Fruit fly (Drosophila melanogaster): Measurements from ENCODE around the gene Bin1.

The Bin1 gene

DNA sequence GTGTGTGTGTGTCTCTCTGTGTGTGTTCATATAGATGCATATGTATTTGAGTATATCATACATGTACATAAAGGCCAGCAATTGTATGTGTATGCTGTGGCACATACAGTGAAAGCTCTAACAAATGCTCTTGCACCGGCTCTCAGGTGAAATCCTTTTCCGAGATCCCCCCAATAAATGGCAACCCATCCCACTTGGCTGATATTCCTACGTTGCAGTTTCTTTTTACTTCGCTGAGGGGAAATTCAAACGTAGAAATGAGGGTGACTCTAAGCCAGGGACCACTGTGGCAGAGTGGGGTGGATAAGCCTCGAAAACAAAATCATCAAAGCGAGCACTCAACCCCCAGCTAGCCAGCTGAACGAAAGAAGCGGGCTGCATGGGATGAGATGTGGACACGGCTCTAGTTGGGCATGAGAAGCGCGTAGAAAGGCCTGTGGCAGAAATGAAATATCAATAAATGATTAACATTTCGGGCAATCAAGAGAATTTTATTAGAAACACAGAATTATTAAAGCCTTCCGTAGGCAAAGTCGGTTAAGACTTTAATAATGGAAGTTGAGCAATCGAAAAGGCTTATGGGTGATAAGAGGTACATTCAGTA is 33.0 kb upstream of the Bin1 start (continued):
- peak; percentile 99 for TF ChIP-seq Ravus (GFP tag; IDR thresholded peaks at IDR 0.05)
- peak; percentile 99 for TF ChIP-seq Gsc (GFP tag; IDR thresholded peaks at IDR 0.05)
- peak; percentile 100 for TF ChIP-seq CG14014 (GFP tag; IDR thresholded peaks at IDR 0.05)
- peak; percentile 99 for TF ChIP-seq CG9609 (GFP tag; optimal IDR thresholded peaks at IDR 0.05)
- TF ChIP-seq CG7839 (tag; optimal IDR thresholded peaks at IDR 0.05), result peak; percentile 100
- TF ChIP-seq CG3726 (GFP tag; IDR thresholded peaks at IDR 0.05), result peak; percentile 99
- TF ChIP-seq CG17328 (GFP tag; IDR thresholded peaks at IDR 0.05), result peak; percentile 100
- TF ChIP-seq gt (GFP tag; IDR thresholded peaks at IDR 0.05), result peak; percentile 99
- peak; percentile 98 for TF ChIP-seq CG3838 (GFP tag; optimal IDR thresholded peaks at IDR 0.05)
- peak; percentile 98 for TF ChIP-seq schlank (tag; optimal IDR thresholded peaks at IDR 0.05)
- TF ChIP-seq CG7963 (GFP tag; IDR thresholded peaks at IDR 0.05; ENCODE audit: partially characterized antibody), result no peak
- peak; percentile 99 for TF ChIP-seq CG9817 (tag; optimal IDR thresholded peaks at IDR 0.05)
- peak; percentile 99 for TF ChIP-seq toy (GFP tag; IDR thresholded peaks at IDR 0.05)
- TF ChIP-seq en (GFP tag; optimal IDR thresholded peaks at IDR 0.05), result peak; percentile 99
- peak; percentile 98 for TF ChIP-seq sima (GFP tag; optimal IDR thresholded peaks at IDR 0.05)
- peak; percentile 89 for TF ChIP-seq CG31441 (GFP tag; IDR thresholded peaks at IDR 0.05)
- peak; percentile 99 for TF ChIP-seq NFAT (GFP tag; IDR thresholded peaks at IDR 0.05)
- TF ChIP-seq Hr3 (GFP tag; optimal IDR thresholded peaks at IDR 0.05), result peak; percentile 98
- TF ChIP-seq Max (GFP tag; optimal IDR thresholded peaks at IDR 0.05), result peak; percentile 99
- no peak for TF ChIP-seq fru (optimal IDR thresholded peaks at IDR 0.05)
- TF ChIP-seq HLH3B (GFP tag; IDR thresholded peaks at IDR 0.05), result peak; percentile 100
- TF ChIP-seq Oaz (GFP tag; IDR thresholded peaks at IDR 0.05), result peak; percentile 99
- TF ChIP-seq ttk (GFP tag; IDR thresholded peaks at IDR 0.05), result peak; percentile 100
- peak; percentile 75 for TF ChIP-seq CG30020 (tag; optimal IDR thresholded peaks at IDR 0.05)
- peak; percentile 100 for TF ChIP-seq Optix (GFP tag; IDR thresholded peaks at IDR 0.05)
- no peak for TF ChIP-seq CG34224 (GFP tag; IDR thresholded peaks at IDR 0.05; ENCODE audit: partially characterized antibody)
- TF ChIP-seq disco-r (GFP tag; optimal IDR thresholded peaks at IDR 0.05), result peak; percentile 99
- TF ChIP-seq so (GFP tag; IDR thresholded peaks at IDR 0.05), result peak; percentile 100
- peak; percentile 100 for TF ChIP-seq CG5245 (GFP tag; optimal IDR thresholded peaks at IDR 0.05)
- TF ChIP-seq CG11398 (GFP tag; optimal IDR thresholded peaks at IDR 0.05), result peak; percentile 99
- TF ChIP-seq CG2875 (GFP tag; optimal IDR thresholded peaks at IDR 0.05), result peak; percentile 99
- peak; percentile 93 for TF ChIP-seq CG10267 (tag; optimal IDR thresholded peaks at IDR 0.05)
- TF ChIP-seq CG13424 (tag; optimal IDR thresholded peaks at IDR 0.05), result peak; percentile 98
- TF ChIP-seq CG10274 (GFP tag; optimal IDR thresholded peaks at IDR 0.05), result peak; percentile 95
- TF ChIP-seq gfzf (GFP tag; optimal IDR thresholded peaks at IDR 0.05), result peak; percentile 49
- peak; percentile 100 for TF ChIP-seq ase (GFP tag; IDR thresholded peaks at IDR 0.05)
- TF ChIP-seq kah (GFP tag; optimal IDR thresholded peaks at IDR 0.05), result peak; percentile 97
- peak; percentile 99 for TF ChIP-seq unpg (GFP tag; optimal IDR thresholded peaks at IDR 0.05)
- TF ChIP-seq CG15073 (GFP tag; optimal IDR thresholded peaks at IDR 0.05), result peak; percentile 94
- TF ChIP-seq CG14860 (GFP tag; IDR thresholded peaks at IDR 0.05; ENCODE audit: partially characterized antibody), result no peak
- TF ChIP-seq CG11085 (GFP tag; IDR thresholded peaks at IDR 0.05), result peak; percentile 98
- TF ChIP-seq slbo (GFP tag; IDR thresholded peaks at IDR 0.05), result peak; percentile 99
- peak; percentile 99 for TF ChIP-seq ERR (GFP tag; optimal IDR thresholded peaks at IDR 0.05)
- peak; percentile 98 for TF ChIP-seq zen (tag; optimal IDR thresholded peaks at IDR 0.05)
- peak; percentile 99 for TF ChIP-seq CG6689 (GFP tag; IDR thresholded peaks at IDR 0.05)
- TF ChIP-seq CG14050 (GFP tag; IDR thresholded peaks at IDR 0.05), result peak; percentile 99
- peak; percentile 100 for TF ChIP-seq pb (GFP tag; optimal IDR thresholded peaks at IDR 0.05)
- peak; percentile 95 for TF ChIP-seq slou (GFP tag; optimal IDR thresholded peaks at IDR 0.05)
- TF ChIP-seq E2f2 (GFP tag; IDR thresholded peaks at IDR 0.05), result peak; percentile 92
- TF ChIP-seq org-1 (GFP tag; optimal IDR thresholded peaks at IDR 0.05), result peak; percentile 99
- no peak; the same call in 1 of the 3 replicates for TF ChIP-seq HLH4C (GFP tag; IDR thresholded peaks at IDR 0.05; ENCODE audit: partially characterized antibody)
